Fruit fly (Drosophila melanogaster) whole organism, embryonic: Measurements from ENCODE around the gene Nos.

Source experiments
- Aef1 ChIP-seq: fragments of 200-800 bp; sonication (Bioruptor generic); IDR thresholded peaks from 3 replicates; pipeline ENCODE4 v1.3.6; 2022; ENCODE audit warnings: missing biosample characterization, missing genetic modification characterization
- Bgb ChIP-seq: fragments of 200-800 bp; sonication (Bioruptor generic); IDR thresholded peaks from 2 replicates; pipeline ENCODE4 v1.3.6; 2022; ENCODE audit warnings: missing biosample characterization, missing genetic modification characterization; ENCODE audit not compliant: partially characterized antibody
- CG10267 ChIP-seq: fragments of 200-800 bp; sonication (Bioruptor generic); optimal IDR thresholded peaks from 2 replicates; lab custom pipeline; 2018; ENCODE audit warnings: missing biosample characterization, mild to moderate bottlenecking, missing genetic modification characterization, moderate library complexity
- CG11456 ChIP-seq: fragments of 200-800 bp; sonication (Bioruptor generic); IDR thresholded peaks from 3 replicates; pipeline ENCODE4 v1.3.6; 2022; ENCODE audit warnings: missing biosample characterization, missing genetic modification characterization
- CG12744 ChIP-seq: fragments of 200-800 bp; sonication (Bioruptor generic); optimal IDR thresholded peaks from 2 replicates; lab custom pipeline; 2016; ENCODE audit warnings: missing biosample characterization, missing genetic modification characterization
- CG14860 ChIP-seq: fragments of 200-800 bp; sonication (Bioruptor generic); IDR thresholded peaks from 3 replicates; pipeline ENCODE4 v1.3.6; 2022; ENCODE audit warnings: missing biosample characterization, missing genetic modification characterization; ENCODE audit not compliant: partially characterized antibody
- CG15479 ChIP-seq: fragments of 200-800 bp; sonication (Bioruptor generic); optimal IDR thresholded peaks from 3 replicates; lab custom pipeline; 2019; ENCODE audit warnings: missing biosample characterization, mild to moderate bottlenecking, missing genetic modification characterization, moderate library complexity
- CG15514 ChIP-seq: fragments of 200-800 bp; sonication (Bioruptor generic); optimal IDR thresholded peaks from 3 replicates; lab custom pipeline; 2017; ENCODE audit warnings: missing biosample characterization, missing genetic modification characterization, mild to moderate bottlenecking, moderate library complexity, missing genetic modification reagents
- CG1602 ChIP-seq: fragments of 200-800 bp; sonication (Bioruptor generic); optimal IDR thresholded peaks from 3 replicates; lab custom pipeline; 2016; ENCODE audit warnings: missing biosample characterization, missing genetic modification characterization
- CG17385 ChIP-seq: fragments of 200-800 bp; sonication (Bioruptor generic); optimal IDR thresholded peaks from 3 replicates; lab custom pipeline; 2018; ENCODE audit warnings: missing biosample characterization, mild to moderate bottlenecking, missing genetic modification characterization
- CG18599 ChIP-seq: fragments of 200-800 bp; sonication (Bioruptor generic); optimal IDR thresholded peaks from 3 replicates; lab custom pipeline; 2017; ENCODE audit warnings: missing biosample characterization, missing genetic modification characterization, mild to moderate bottlenecking, moderate library complexity, missing genetic modification reagents
- CG2116 ChIP-seq: fragments of 200-800 bp; sonication (Bioruptor generic); optimal IDR thresholded peaks from 3 replicates; lab custom pipeline; 2018; ENCODE audit warnings: missing biosample characterization, mild to moderate bottlenecking, missing genetic modification characterization
- CG2129 ChIP-seq: fragments of 200-800 bp; sonication (Bioruptor generic); IDR thresholded peaks from 2 replicates; pipeline ENCODE4 v1.3.6; 2022; ENCODE audit warnings: missing biosample characterization, missing genetic modification characterization; ENCODE audit not compliant: partially characterized antibody
- CG30020 ChIP-seq: fragments of 200-800 bp; optimal IDR thresholded peaks from 2 replicates; lab custom pipeline; 2019; ENCODE audit warnings: missing biosample characterization, mild to moderate bottlenecking, missing genetic modification characterization, moderate library complexity
- CG31388 ChIP-seq: fragments of 200-800 bp; sonication (Bioruptor generic); optimal IDR thresholded peaks from 2 replicates; lab custom pipeline; 2016; ENCODE audit warnings: missing biosample characterization, missing genetic modification characterization
- CG32532 ChIP-seq: fragments of 200-800 bp; sonication (Bioruptor generic); IDR thresholded peaks from 2 replicates; pipeline ENCODE4 v1.3.6; 2022; ENCODE audit warnings: missing biosample characterization, missing genetic modification characterization
- CG34224 ChIP-seq: fragments of 200-800 bp; sonication (Bioruptor generic); IDR thresholded peaks from 3 replicates; pipeline ENCODE4 v1.3.6; 2022; ENCODE audit warnings: missing biosample characterization, missing genetic modification characterization; ENCODE audit not compliant: partially characterized antibody
- CG34422 ChIP-seq: fragments of 200-800 bp; sonication (Bioruptor generic); IDR thresholded peaks from 3 replicates; pipeline ENCODE4 v1.3.6; 2022; ENCODE audit warnings: missing biosample characterization, missing genetic modification characterization
- CG6683 ChIP-seq: fragments of 200-800 bp; sonication (Bioruptor generic); optimal IDR thresholded peaks from 2 replicates; lab custom pipeline; 2017; ENCODE audit warnings: missing biosample characterization, mild to moderate bottlenecking, missing genetic modification characterization, missing genetic modification reagents
- CG6791 ChIP-seq: fragments of 200-800 bp; sonication (Bioruptor generic); IDR thresholded peaks from 3 replicates; pipeline ENCODE4 v1.3.6; 2022; ENCODE audit warnings: missing biosample characterization, missing genetic modification characterization; ENCODE audit not compliant: partially characterized antibody
- CG7556 ChIP-seq: fragments of 200-800 bp; sonication (Bioruptor generic); optimal IDR thresholded peaks from 2 replicates; lab custom pipeline; 2017; ENCODE audit warnings: missing biosample characterization, mild to moderate bottlenecking, missing genetic modification characterization
- CG7987 ChIP-seq: fragments of 200-800 bp; sonication (Bioruptor generic); optimal IDR thresholded peaks from 2 replicates; lab custom pipeline; 2018; ENCODE audit warnings: missing biosample characterization, mild to moderate bottlenecking, missing genetic modification characterization, moderate library complexity
- CHES-1-like ChIP-seq: fragments of 200-800 bp; sonication (Bioruptor generic); optimal IDR thresholded peaks from 2 replicates; lab custom pipeline; 2016; ENCODE audit warnings: missing biosample characterization, missing genetic modification characterization
- CTCF ChIP-seq: fragments of 200-800 bp; sonication (Bioruptor generic); optimal IDR thresholded peaks from 2 replicates; lab custom pipeline; 2017; ENCODE audit warnings: missing biosample characterization, mild to moderate bottlenecking, missing genetic modification characterization, moderate library complexity
- Doc3 ChIP-seq: fragments of 200-800 bp; sonication (Bioruptor generic); IDR thresholded peaks from 3 replicates; pipeline ENCODE4 v1.3.6; 2022; ENCODE audit warnings: missing biosample characterization, missing genetic modification characterization; ENCODE audit not compliant: partially characterized antibody
- H2.0 ChIP-seq: fragments of 200-800 bp; sonication (Bioruptor generic); IDR thresholded peaks from 2 replicates; pipeline ENCODE4 v1.3.6; 2022; ENCODE audit warnings: missing biosample characterization, missing genetic modification characterization
- HmgZ ChIP-seq: fragments of 200-800 bp; sonication (Bioruptor generic); optimal IDR thresholded peaks from 2 replicates; lab custom pipeline; 2018; ENCODE audit warnings: missing biosample characterization, mild to moderate bottlenecking, missing genetic modification characterization
- Hr39 ChIP-seq: fragments of >200 bp; optimal IDR thresholded peaks from 2 replicates; lab custom pipeline; 2017
- Hr51 ChIP-seq, 2 experiments: fragments of 200-800 bp; sonication (Bioruptor generic); optimal IDR thresholded peaks; 2 replicates in 1 of 2; 3 replicates in 1 of 2; lab custom pipeline; 2016 to 2018; ENCODE audit warnings: missing biosample characterization in 2 of 2, missing genetic modification characterization in 2 of 2, mild to moderate bottlenecking in 1 of 2, moderate library complexity in 1 of 2
- Max ChIP-seq: fragments of 200-800 bp; sonication (Bioruptor generic); optimal IDR thresholded peaks from 2 replicates; lab custom pipeline; 2016; ENCODE audit warnings: missing biosample characterization, mild to moderate bottlenecking, missing genetic modification characterization
- Myb ChIP-seq: fragments of 200-800 bp; sonication (Bioruptor generic); optimal IDR thresholded peaks from 2 replicates; lab custom pipeline; 2016; ENCODE audit warnings: missing biosample characterization, missing genetic modification characterization
- Rx ChIP-seq: fragments of 200-800 bp; sonication (Bioruptor generic); IDR thresholded peaks from 2 replicates; pipeline ENCODE4 v1.3.6; 2022; ENCODE audit warnings: missing biosample characterization, missing genetic modification characterization
- Scr ChIP-seq: fragments of 200-800 bp; sonication (Bioruptor generic); IDR thresholded peaks from 2 replicates; pipeline ENCODE4 v1.3.6; 2022; ENCODE audit warnings: missing biosample characterization, missing genetic modification characterization; ENCODE audit not compliant: partially characterized antibody
- Sox102F ChIP-seq: fragments of 200-800 bp; sonication (Bioruptor generic); optimal IDR thresholded peaks from 2 replicates; lab custom pipeline; 2018; ENCODE audit warnings: missing biosample characterization, mild to moderate bottlenecking, missing genetic modification characterization, moderate library complexity
- Stat92E ChIP-seq, 3 experiments: fragments of >200 bp in 2 of 3; fragments of 200-800 bp in 1 of 3; sonication (Bioruptor generic) in 1 of 3; optimal IDR thresholded peaks; 2 replicates each; lab custom pipeline; 2017 to 2019; ENCODE audit warnings: missing biosample characterization in 3 of 3, missing genetic modification characterization in 3 of 3, mild to moderate bottlenecking in 1 of 3, moderate library complexity in 1 of 3
- Trl ChIP-seq, 3 experiments: fragments of >200 bp in 2 of 3; fragments of 200-800 bp in 1 of 3; sonication (Bioruptor generic) in 1 of 3; optimal IDR thresholded peaks; 2 replicates in 1 of 3; 3 replicates in 2 of 3; lab custom pipeline; 2016 to 2017; ENCODE audit warnings: missing biosample characterization in 1 of 3, missing genetic modification characterization in 1 of 3
- Xbp1 ChIP-seq: fragments of 200-800 bp; sonication (Bioruptor generic); optimal IDR thresholded peaks from 3 replicates; lab custom pipeline; 2016; ENCODE audit warnings: missing biosample characterization, mild to moderate bottlenecking, missing genetic modification characterization
- bsh ChIP-seq, 2 experiments: fragments of 200-800 bp; sonication (Bioruptor generic); optimal IDR thresholded peaks; 2 replicates each; lab custom pipeline; 2017 to 2018; ENCODE audit warnings: mild to moderate bottlenecking in 2 of 2, missing biosample characterization in 2 of 2, missing genetic modification characterization in 2 of 2, moderate library complexity in 1 of 2
- caup ChIP-seq: fragments of 200-800 bp; sonication (Bioruptor generic); optimal IDR thresholded peaks from 3 replicates; lab custom pipeline; 2017; ENCODE audit warnings: missing biosample characterization, mild to moderate bottlenecking, missing genetic modification characterization, moderate library complexity; ENCODE audit not compliant: severe bottlenecking
- dan ChIP-seq: fragments of 200-800 bp; sonication (Bioruptor generic); IDR thresholded peaks from 2 replicates; pipeline ENCODE4 v1.3.6; 2022; ENCODE audit warnings: missing biosample characterization, missing genetic modification characterization
- hb ChIP-seq: fragments of 200-800 bp; sonication (Bioruptor generic); IDR thresholded peaks from 3 replicates; pipeline ENCODE4 v1.3.6; 2022; ENCODE audit warnings: missing biosample characterization, missing genetic modification characterization; ENCODE audit not compliant: partially characterized antibody
- lilli ChIP-seq: fragments of 200-800 bp; sonication (Bioruptor generic); optimal IDR thresholded peaks from 3 replicates; lab custom pipeline; 2016; ENCODE audit warnings: missing biosample characterization, missing genetic modification characterization
- pho ChIP-seq: fragments of 200-800 bp; sonication (Bioruptor generic); optimal IDR thresholded peaks from 2 replicates; lab custom pipeline; 2016; ENCODE audit warnings: missing biosample characterization, missing genetic modification characterization
- prd ChIP-seq, 3 experiments: fragments of >200 bp in 2 of 3; fragments of 200-800 bp in 1 of 3; sonication (Bioruptor generic) in 1 of 3; optimal IDR thresholded peaks in 2 of 3; IDR thresholded peaks in 1 of 3; 2 replicates in 2 of 3; 3 replicates in 1 of 3; pipeline versions ENCODE4 v1.3.6 to Lab custom; 2017 to 2022; ENCODE audit warnings: missing biosample characterization in 1 of 3, missing genetic modification characterization in 1 of 3
- row ChIP-seq: fragments of 200-800 bp; sonication (Bioruptor generic); IDR thresholded peaks from 3 replicates; pipeline ENCODE4 v1.3.6; 2022; ENCODE audit warnings: missing biosample characterization, missing genetic modification characterization
- tin ChIP-seq: fragments of 200-800 bp; sonication (Bioruptor generic); optimal IDR thresholded peaks from 3 replicates; lab custom pipeline; 2016; ENCODE audit warnings: missing biosample characterization, missing genetic modification characterization
- unc-4 ChIP-seq: fragments of 200-800 bp; sonication (Bioruptor generic); IDR thresholded peaks from 2 replicates; pipeline ENCODE4 v1.3.6; 2022; ENCODE audit warnings: missing biosample characterization, missing genetic modification characterization; ENCODE audit not compliant: partially characterized antibody

Gene Nos

dm6 chr2L:10767597-10768188 lies 69.6 kb downstream of the Nos start, which contains the start of gene Ubc2 (continued):
- no peak for TF ChIP-seq CTCF (GFP tag; lab: Kevin White, UChicago)
- TF ChIP-seq bsh (GFP tag; optimal IDR thresholded peaks at IDR 0.05; lab: Kevin White, UChicago), result no peak
- TF ChIP-seq Hr39 (lab: Kevin White, UChicago), result no peak
- TF ChIP-seq CG7556 (GFP tag; lab: Kevin White, UChicago), result no peak
- no peak for TF ChIP-seq CG15479
- TF ChIP-seq Doc3 (GFP tag; lab: Robert Waterston, UW), result peak; percentile 72
- TF ChIP-seq CG34224 (GFP tag; lab: Robert Waterston, UW), result peak; percentile 85
- TF ChIP-seq prd (optimal IDR thresholded peaks at IDR 0.05; lab: Kevin White, UChicago), result no peak
- peak; percentile 33; the same call in 2 of the 3 replicates for TF ChIP-seq prd (GFP tag; IDR thresholded peaks at IDR 0.05; lab: Robert Waterston, UW)
- TF ChIP-seq lilli (GFP tag; lab: Kevin White, UChicago), result peak; percentile 63
- TF ChIP-seq CG12744 (GFP tag; lab: Kevin White, UChicago), result peak; percentile 4
- TF ChIP-seq CG1602, result no peak
- no peak for TF ChIP-seq CG18599 (GFP tag; lab: Kevin White, UChicago)
- TF ChIP-seq dan (GFP tag; lab: Robert Waterston, UW), result no peak
- TF ChIP-seq CG17385 (GFP tag; lab: Kevin White, UChicago), result no peak
- TF ChIP-seq caup (GFP tag; lab: Kevin White, UChicago), result no peak
- peak; percentile 13 for TF ChIP-seq CG7987
- peak; percentile 46 for TF ChIP-seq Xbp1 (GFP tag; lab: Kevin White, UChicago)
- TF ChIP-seq Max (GFP tag; lab: Kevin White, UChicago), result peak; percentile 4
- TF ChIP-seq CG14860 (GFP tag; lab: Robert Waterston, UW), result peak; percentile 63
- TF ChIP-seq hb, result peak; percentile 73
- TF ChIP-seq Myb (GFP tag; lab: Kevin White, UChicago), result peak; percentile 87
- peak; percentile 46; the same call in 1 of the 3 replicates for TF ChIP-seq CG34422 (GFP tag; lab: Robert Waterston, UW)
- TF ChIP-seq CG31388, result no peak
- 0 out of 3 replicates have a peak, but pooled peaks have one; percentile 34 for TF ChIP-seq CG11456 (GFP tag; lab: Robert Waterston, UW)
- TF ChIP-seq Sox102F (GFP tag; lab: Kevin White, UChicago), result no peak
- TF ChIP-seq unc-4, result peak; percentile 82
- TF ChIP-seq H2.0 (GFP tag; lab: Robert Waterston, UW), result no peak
- TF ChIP-seq Hr51 (GFP tag; optimal IDR thresholded peaks at IDR 0.05; lab: Kevin White, UChicago), result peak in 1 of 2 experiments; percentile 28
- TF ChIP-seq CG6791, result peak; percentile 85
- TF ChIP-seq CG15514, result peak; percentile 70
- TF ChIP-seq Aef1, result no peak
- peak; percentile 89 for TF ChIP-seq Bgb (GFP tag; lab: Robert Waterston, UW)
- no peak for TF ChIP-seq Rx (GFP tag; lab: Robert Waterston, UW)
- TF ChIP-seq Trl (optimal IDR thresholded peaks at IDR 0.05; lab: Kevin White, UChicago), result no peak
- peak; percentile 22 for TF ChIP-seq Trl (GFP tag; optimal IDR thresholded peaks at IDR 0.05; lab: Kevin White, UChicago)
- TF ChIP-seq tin (GFP tag; lab: Kevin White, UChicago), result peak; percentile 34
- peak; percentile 49 for TF ChIP-seq CG32532 (GFP tag; lab: Robert Waterston, UW)
- TF ChIP-seq Scr (GFP tag; lab: Robert Waterston, UW), result peak; percentile 84
- peak; percentile 90 for TF ChIP-seq CG2116 (GFP tag; lab: Kevin White, UChicago)
- TF ChIP-seq Stat92E (GFP tag; optimal IDR thresholded peaks at IDR 0.05; lab: Kevin White, UChicago), result no peak
- TF ChIP-seq CG2129, result peak; percentile 34; the same call in 1 of the 2 replicates
- peak; percentile 38 for TF ChIP-seq HmgZ (tag; lab: Kevin White, UChicago)
- peak; percentile 33 for TF ChIP-seq CHES-1-like
- TF ChIP-seq CG10267 (tag; lab: Kevin White, UChicago), result peak; percentile 55
- peak; percentile 46 for TF ChIP-seq pho
- peak; percentile 35 for TF ChIP-seq CG30020 (tag; lab: Kevin White, UChicago)
- TF ChIP-seq CG6683 (GFP tag; lab: Kevin White, UChicago), result no peak
- peak; percentile 57 for TF ChIP-seq row (GFP tag; lab: Robert Waterston, UW)
